Worm (Caenorhabditis elegans): ENCODE results near the gene F55A11.7.

ce11 chrV:11798320-11798719 is 11.1 kb upstream of the F55A11.7 start:
- TF ChIP-seq egl-27 (tag; optimal IDR thresholded peaks at IDR 0.05) (no peak), ceh-82 (tag; optimal IDR thresholded peaks at IDR 0.05) (no peak), lin-1 (GFP tag; IDR thresholded peaks at IDR 0.05) (no peak), pqm-1 (tag; optimal IDR thresholded peaks at IDR 0.05) (no peak), Y105C5A.15 (GFP tag; IDR thresholded peaks at IDR 0.05) (no peak), unc-62 (GFP tag; optimal IDR thresholded peaks at IDR 0.05 in 1 of 2) (no peak), unc-62 (tag; optimal IDR thresholded peaks at IDR 0.05) (no peak), nhr-28 (tag; optimal IDR thresholded peaks at IDR 0.05) (no peak), pha-4 (GFP tag; IDR thresholded peaks at IDR 0.05) (no peak), pha-4 (tag; optimal IDR thresholded peaks at IDR 0.05) (no peak), ZK337.2 (GFP tag; IDR thresholded peaks at IDR 0.05) (no peak), madf-5 (GFP tag; IDR thresholded peaks at IDR 0.05) (no peak)

Data from whole organism, L4 larva.